Worm (Caenorhabditis elegans) whole organism, early embryonic: ENCODE results near the gene syg-2.

Source experiments
- B0310.2 ChIP-seq: sonication (generic microtip); optimal IDR thresholded peaks from 2 replicates; lab custom pipeline; 2016; ENCODE audit warnings: mild to moderate bottlenecking, missing genetic modification characterization, missing compliant biosample characterization
- F13C5.2 ChIP-seq: sonication (generic microtip); optimal IDR thresholded peaks from 2 replicates; lab custom pipeline; 2017; ENCODE audit warnings: mild to moderate bottlenecking, missing genetic modification characterization, inconsistent platforms, missing compliant biosample characterization
- aly-1 ChIP-seq: sonication (generic microtip); optimal IDR thresholded peaks from 2 replicates; lab custom pipeline; 2016; ENCODE audit warnings: missing genetic modification characterization, missing compliant biosample characterization
- ama-1 ChIP-seq: fragments of 150-350 bp; optimal IDR thresholded peaks from 2 replicates; lab custom pipeline; 2014
- ceh-13 ChIP-seq: fragments of 200-800 bp; sonication (Bioruptor generic); optimal IDR thresholded peaks from 2 replicates; lab custom pipeline; 2018; ENCODE audit warnings: mild to moderate bottlenecking, missing genetic modification characterization, missing compliant biosample characterization
- ceh-36 ChIP-seq: sonication (generic microtip); optimal IDR thresholded peaks from 2 replicates; lab custom pipeline; 2016; ENCODE audit warnings: missing genetic modification characterization, inconsistent platforms, missing compliant biosample characterization
- ets-7 ChIP-seq: sonication (generic microtip); optimal IDR thresholded peaks from 2 replicates; lab custom pipeline; 2016; ENCODE audit warnings: missing genotype, missing genetic modification characterization, missing compliant biosample characterization
- flt-1 ChIP-seq: fragments of 200-800 bp; sonication (Bioruptor generic); IDR thresholded peaks from 2 replicates; pipeline ENCODE4 v1.3.6; 2022; ENCODE audit warnings: missing genetic modification characterization, missing compliant biosample characterization
- hmbx-1 ChIP-seq: sonication (generic microtip); optimal IDR thresholded peaks from 2 replicates; lab custom pipeline; 2016; ENCODE audit warnings: mild to moderate bottlenecking, missing genetic modification characterization, missing compliant biosample characterization
- hmg-4 ChIP-seq: fragments of 200-800 bp; sonication (Bioruptor generic); optimal IDR thresholded peaks from 2 replicates; lab custom pipeline; 2018; ENCODE audit warnings: mild to moderate bottlenecking, missing genetic modification characterization, missing compliant biosample characterization
- hnd-1 ChIP-seq: sonication (generic microtip); optimal IDR thresholded peaks from 2 replicates; lab custom pipeline; 2016; ENCODE audit warnings: missing genetic modification characterization, missing compliant biosample characterization
- pes-1 ChIP-seq: fragments of 200-800 bp; sonication (Bioruptor generic); IDR thresholded peaks from 2 replicates; pipeline ENCODE4 v1.3.6; 2022; ENCODE audit warnings: missing genetic modification reagents, missing genetic modification characterization, missing compliant biosample characterization
- scrt-1 ChIP-seq: fragments of 200-800 bp; sonication (Bioruptor generic); IDR thresholded peaks from 2 replicates; pipeline ENCODE4 v1.3.6; 2022; ENCODE audit warnings: missing genetic modification characterization, missing compliant biosample characterization
- sea-1 ChIP-seq: fragments of 200-800 bp; sonication (Bioruptor generic); conservative IDR thresholded peaks from 2 replicates; pipeline ENCODE4 v1.3.6; 2022; ENCODE audit warnings: missing genetic modification characterization, missing compliant biosample characterization
- tbx-11 ChIP-seq: fragments of 200-800 bp; sonication (Bioruptor generic); IDR thresholded peaks from 2 replicates; pipeline ENCODE4 v1.3.6; 2022; ENCODE audit warnings: missing genetic modification characterization, missing compliant biosample characterization
- tbx-37 ChIP-seq: fragments of 200-800 bp; sonication (Bioruptor generic); conservative IDR thresholded peaks from 2 replicates; pipeline ENCODE4 v1.3.6; 2022; ENCODE audit warnings: missing genetic modification reagents, missing genetic modification characterization, missing compliant biosample characterization
- tra-4 ChIP-seq: sonication (generic microtip); optimal IDR thresholded peaks from 2 replicates; lab custom pipeline; 2017; ENCODE audit warnings: missing genetic modification characterization, missing compliant biosample characterization

syg-2 gene

ce11 chrX:14659454-14659853 is 4.7 kb downstream of the syg-2 start:
- TF ChIP-seq ets-7 (tag; lab: Kevin White, UChicago): no peak
- TF ChIP-seq hnd-1 (tag; lab: Kevin White, UChicago): no peak
- no peak for TF ChIP-seq aly-1 (tag; lab: Kevin White, UChicago)
- no peak for TF ChIP-seq ceh-36
- TF ChIP-seq tra-4 (tag; lab: Kevin White, UChicago): no peak
- TF ChIP-seq hmg-4 (GFP tag; lab: Kevin White, UChicago): no peak

ce11 chrX:14661918-14662317 is 7.2 kb downstream of the syg-2 start:
- TF ChIP-seq aly-1 (tag; lab: Kevin White, UChicago) (no peak), ets-7 (tag; lab: Kevin White, UChicago) (no peak), F13C5.2 (tag; lab: Kevin White, UChicago) (no peak), tbx-37 (GFP tag; lab: Robert Waterston, UW) (no peak), ama-1 (lab: Kevin White, UChicago) (no peak), hmbx-1 (tag; lab: Kevin White, UChicago) (no peak), tra-4 (tag; lab: Kevin White, UChicago) (no peak), scrt-1 (no peak), hnd-1 (tag; lab: Kevin White, UChicago) (no peak), flt-1 (GFP tag; lab: Robert Waterston, UW) (no peak), B0310.2 (no peak), tbx-11 (GFP tag; lab: Robert Waterston, UW) (no peak), ceh-36 (no peak), sea-1 (GFP tag; lab: Robert Waterston, UW) (no peak), pes-1 (no peak), hmg-4 (GFP tag; lab: Kevin White, UChicago) (no peak), ceh-13 (GFP tag; lab: Kevin White, UChicago) (no peak)

- TF ChIP-seq ceh-13 (GFP tag; lab: Kevin White, UChicago): no peak
- no peak for TF ChIP-seq ama-1 (lab: Kevin White, UChicago)
- no peak for TF ChIP-seq hnd-1 (tag; lab: Kevin White, UChicago)
- TF ChIP-seq ceh-36: no peak
- no peak for TF ChIP-seq B0310.2
- TF ChIP-seq aly-1 (tag; lab: Kevin White, UChicago): no peak
- no peak for TF ChIP-seq hmbx-1 (tag; lab: Kevin White, UChicago)
- TF ChIP-seq tbx-37 (GFP tag; lab: Robert Waterston, UW): no peak
- TF ChIP-seq ets-7 (tag; lab: Kevin White, UChicago): no peak
- TF ChIP-seq scrt-1: no peak
Measured at ce11 chrX:14662460-14662859, 7.7 kb downstream of the syg-2 start.

ce11 chrX:14664028-14664427 is 9.3 kb downstream of the syg-2 start, which contains the start of gene C26G2.2:
C26G2.2 (plus strand) TSS chrX:14664328.
- TF ChIP-seq sea-1 (GFP tag; lab: Robert Waterston, UW): no peak
- no peak for TF ChIP-seq F13C5.2 (tag; lab: Kevin White, UChicago)
- no peak for TF ChIP-seq ama-1 (lab: Kevin White, UChicago)
- no peak for TF ChIP-seq hmbx-1 (tag; lab: Kevin White, UChicago)
- no peak for TF ChIP-seq hnd-1 (tag; lab: Kevin White, UChicago)
- no peak for TF ChIP-seq flt-1 (GFP tag; lab: Robert Waterston, UW)
- no peak for TF ChIP-seq ceh-13 (GFP tag; lab: Kevin White, UChicago)
- TF ChIP-seq scrt-1: no peak
- no peak for TF ChIP-seq tbx-37 (GFP tag; lab: Robert Waterston, UW)
- TF ChIP-seq pes-1: no peak
- TF ChIP-seq B0310.2: no peak
- no peak for TF ChIP-seq ets-7 (tag; lab: Kevin White, UChicago)
- TF ChIP-seq ceh-36: no peak
- no peak for TF ChIP-seq tbx-11 (GFP tag; lab: Robert Waterston, UW)

- TF ChIP-seq B0310.2: no peak
- TF ChIP-seq flt-1 (GFP tag; lab: Robert Waterston, UW): no peak
- no peak for TF ChIP-seq tra-4 (tag; lab: Kevin White, UChicago)
- TF ChIP-seq hmg-4 (GFP tag; lab: Kevin White, UChicago): no peak
- no peak for TF ChIP-seq tbx-11 (GFP tag; lab: Robert Waterston, UW)
Measured at ce11 chrX:14671300-14671699, 16.5 kb downstream of the syg-2 start.

ce11 chrX:14674028-14674427 is 19.3 kb downstream of the syg-2 start, which contains the start of gene slt-1:
slt-1 (plus strand) TSS chrX:14674328.
- TF ChIP-seq aly-1 (tag; lab: Kevin White, UChicago): no peak
- TF ChIP-seq ama-1 (lab: Kevin White, UChicago): no peak
- TF ChIP-seq ceh-36: no peak
- no peak for TF ChIP-seq tbx-11 (GFP tag; lab: Robert Waterston, UW)
- no peak for TF ChIP-seq F13C5.2 (tag; lab: Kevin White, UChicago)
- TF ChIP-seq pes-1: no peak
- no peak for TF ChIP-seq hnd-1 (tag; lab: Kevin White, UChicago)
- no peak for TF ChIP-seq B0310.2
- TF ChIP-seq sea-1 (GFP tag; lab: Robert Waterston, UW): no peak
- TF ChIP-seq ets-7 (tag; lab: Kevin White, UChicago): no peak
- no peak for TF ChIP-seq hmg-4 (GFP tag; lab: Kevin White, UChicago)
- no peak for TF ChIP-seq tbx-37 (GFP tag; lab: Robert Waterston, UW)
- TF ChIP-seq flt-1 (GFP tag; lab: Robert Waterston, UW): no peak
- no peak for TF ChIP-seq hmbx-1 (tag; lab: Kevin White, UChicago)
- TF ChIP-seq scrt-1: no peak

ce11 chrX:14678983-14679382 is 24.2 kb downstream of the syg-2 start:
- TF ChIP-seq pes-1 (no peak), ets-7 (tag; lab: Kevin White, UChicago) (no peak), F13C5.2 (tag; lab: Kevin White, UChicago) (no peak), ceh-36 (no peak), tbx-37 (GFP tag; lab: Robert Waterston, UW) (no peak), scrt-1 (no peak), hmbx-1 (tag; lab: Kevin White, UChicago) (no peak), sea-1 (GFP tag; lab: Robert Waterston, UW) (no peak), tbx-11 (GFP tag; lab: Robert Waterston, UW) (no peak), hnd-1 (tag; lab: Kevin White, UChicago) (no peak)
